Fruit fly (Drosophila melanogaster): ENCODE data around the gene cad.

Gene cad

DNA sequence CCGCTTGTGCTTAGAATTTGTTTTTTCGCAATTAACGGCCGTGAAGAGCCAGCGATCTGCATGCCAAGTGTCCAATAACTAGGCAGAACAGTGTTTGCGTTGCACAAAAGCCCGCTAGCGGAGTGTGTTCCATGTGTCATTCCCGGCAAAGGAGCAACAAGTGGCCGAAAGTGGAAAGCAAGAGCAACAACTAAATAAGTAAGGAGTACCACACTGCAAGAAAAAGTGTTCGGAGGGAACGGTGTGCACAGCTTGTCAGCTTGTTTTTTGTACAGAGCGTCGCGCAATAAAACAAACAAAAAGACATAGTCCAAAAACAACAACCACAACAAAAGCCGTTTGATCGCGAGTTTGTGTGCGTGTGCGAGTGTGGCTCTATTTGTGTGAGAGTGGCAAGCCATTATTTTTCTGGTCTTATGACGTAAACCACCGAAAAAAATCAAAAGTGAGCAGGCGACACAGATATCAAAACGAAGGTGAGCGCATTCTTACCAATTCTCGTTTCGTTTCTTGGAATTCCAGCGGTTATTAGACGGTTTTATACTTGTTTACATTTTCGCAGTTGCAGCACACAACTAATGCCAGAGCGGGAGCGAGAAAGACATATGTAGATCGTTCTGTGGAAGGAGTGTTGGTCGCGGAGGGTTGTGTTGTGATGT lies 12.2 kb upstream of the cad start (continued):
- TF ChIP-seq rib (GFP tag; IDR thresholded peaks at IDR 0.05) (no peak), CTCF (GFP tag; optimal IDR thresholded peaks at IDR 0.05) (no peak), NC2α (GFP tag; optimal IDR thresholded peaks at IDR 0.05) (no peak), Dfd (GFP tag; optimal IDR thresholded peaks at IDR 0.05) (no peak), Jarid2 (GFP tag; optimal IDR thresholded peaks at IDR 0.05) (peak; percentile 46), cwo (GFP tag; optimal IDR thresholded peaks at IDR 0.05) (no peak), Sox102F (GFP tag; optimal IDR thresholded peaks at IDR 0.05) (no peak), Hr51 (GFP tag; optimal IDR thresholded peaks at IDR 0.05) (no peak), CG12942 (GFP tag; optimal IDR thresholded peaks at IDR 0.05) (no peak), Rx (GFP tag; IDR thresholded peaks at IDR 0.05) (no peak), wek (GFP tag; optimal IDR thresholded peaks at IDR 0.05) (no peak), Dip2 (GFP tag; IDR thresholded peaks at IDR 0.05) (no peak), jigr1 (GFP tag; IDR thresholded peaks at IDR 0.05) (no peak), chn (GFP tag; optimal IDR thresholded peaks at IDR 0.05) (no peak), kni (GFP tag; optimal IDR thresholded peaks at IDR 0.05) (peak; percentile 45), CG16813 (GFP tag; IDR thresholded peaks at IDR 0.05; ENCODE audit: partially characterized antibody) (no peak), CG10462 (GFP tag; optimal IDR thresholded peaks at IDR 0.05) (no peak), Adf1 (GFP tag; IDR thresholded peaks at IDR 0.05) (no peak), sisA (GFP tag; IDR thresholded peaks at IDR 0.05) (no peak), chinmo (GFP tag; IDR thresholded peaks at IDR 0.05; ENCODE audit: partially characterized antibody) (peak; percentile 89; the same call in 3 of the 4 replicates), vfl (GFP tag; optimal IDR thresholded peaks at IDR 0.05) (no peak), CG32767 (GFP tag; IDR thresholded peaks at IDR 0.05) (no peak), lbe (GFP tag; optimal IDR thresholded peaks at IDR 0.05) (no peak), bbx (GFP tag; IDR thresholded peaks at IDR 0.05; ENCODE audit: partially characterized antibody) (peak; percentile 30; the same call in 1 of the 2 replicates), pfk (GFP tag; optimal IDR thresholded peaks at IDR 0.05) (peak; percentile 28), Taf1 (GFP tag; IDR thresholded peaks at IDR 0.05) (no peak), Gug (GFP tag; IDR thresholded peaks at IDR 0.05) (no peak), CG6791 (GFP tag; IDR thresholded peaks at IDR 0.05; ENCODE audit: partially characterized antibody) (no peak), Optix (GFP tag; IDR thresholded peaks at IDR 0.05) (no peak), Atf6 (GFP tag; IDR thresholded peaks at IDR 0.05) (no peak), CG6765 (GFP tag; optimal IDR thresholded peaks at IDR 0.05) (peak; percentile 16), cad (GFP tag; optimal IDR thresholded peaks at IDR 0.05) (no peak), HmgD (GFP tag; optimal IDR thresholded peaks at IDR 0.05) (no peak), Elba2 (GFP tag; optimal IDR thresholded peaks at IDR 0.05) (no peak), Blimp-1 (GFP tag; optimal IDR thresholded peaks at IDR 0.05) (peak; percentile 71), twi (tag; optimal IDR thresholded peaks at IDR 0.05) (no peak), CG13894 (tag; optimal IDR thresholded peaks at IDR 0.05) (no peak), peb (GFP tag; IDR thresholded peaks at IDR 0.05) (no peak), sim (GFP tag; IDR thresholded peaks at IDR 0.05) (no peak), klu (GFP tag; IDR thresholded peaks at IDR 0.05) (no peak), Doc2 (GFP tag; IDR thresholded peaks at IDR 0.05) (no peak), CG10321 (GFP tag; IDR thresholded peaks at IDR 0.05) (0 out of 2 replicates have a peak, but pooled peaks have one; percentile 24), CG3281 (GFP tag; optimal IDR thresholded peaks at IDR 0.05) (peak; percentile 12), CG3163 (GFP tag; optimal IDR thresholded peaks at IDR 0.05) (peak; percentile 22), zen2 (GFP tag; IDR thresholded peaks at IDR 0.05; ENCODE audit: partially characterized antibody) (no peak), D19B (GFP tag; optimal IDR thresholded peaks at IDR 0.05) (no peak), Xrp1 (GFP tag; IDR thresholded peaks at IDR 0.05) (0 out of 2 replicates have a peak, but pooled peaks have one; percentile 9), CG17359 (tag; optimal IDR thresholded peaks at IDR 0.05) (no peak), Ada2b (GFP tag; IDR thresholded peaks at IDR 0.05) (no peak), otp (GFP tag; IDR thresholded peaks at IDR 0.05) (no peak), org-1 (GFP tag; optimal IDR thresholded peaks at IDR 0.05) (peak; percentile 38)

Measured in whole organism, embryonic.